Worm (Caenorhabditis elegans): ENCODE measurements around the gene mrps-18B.

- TF ChIP-seq unc-39 (tag; optimal IDR thresholded peaks at IDR 0.05) (no peak), snpc-4 (tag; optimal IDR thresholded peaks at IDR 0.05) (no peak), sptf-1 (tag; optimal IDR thresholded peaks at IDR 0.05) (no peak)
Observed at ce11 chrII:8532015-8532414, 6.5 kb downstream of the mrps-18B start.
